Fruit fly (Drosophila melanogaster): ENCODE results near the gene Edg91.

- TF ChIP-seq Sin3A (optimal IDR thresholded peaks at IDR 0.05), result no peak
- no peak for TF ChIP-seq h (optimal IDR thresholded peaks at IDR 0.05)
- TF ChIP-seq Myc (optimal IDR thresholded peaks at IDR 0.05), result no peak
- TF ChIP-seq psq (optimal IDR thresholded peaks at IDR 0.05), result no peak
- TF ChIP-seq insv (optimal IDR thresholded peaks at IDR 0.05), result no peak
- no peak for TF ChIP-seq ttk (optimal IDR thresholded peaks at IDR 0.05)
Observed at dm6 chr3R:17602974-17603373, 8.3 kb downstream of the Edg91 start.
